Worm (Caenorhabditis elegans) whole organism, young adult: Measurements from ENCODE around the gene F11D11.4.
A peak's percentile ranks its signal among the peaks of the same experiment; 100 is the strongest.

ENCODE experiments used
- B0261.1 ChIP-seq: sonication (generic microtip); optimal IDR thresholded peaks from 2 replicates; lab custom pipeline; 2016; ENCODE audit warnings: mild to moderate bottlenecking, missing genetic modification characterization, moderate library complexity, missing compliant biosample characterization
- B0336.3 ChIP-seq: fragments of 200-800 bp; sonication (Bioruptor generic); IDR thresholded peaks from 2 replicates; pipeline ENCODE4 v1.3.6; 2022; ENCODE audit warnings: missing genetic modification characterization, missing compliant biosample characterization
- D2030.7 ChIP-seq: fragments of 200-800 bp; sonication (Bioruptor generic); IDR thresholded peaks from 2 replicates; pipeline ENCODE4 v1.3.6; 2022; ENCODE audit warnings: missing genetic modification reagents, missing genetic modification characterization, missing compliant biosample characterization
- F23B12.7 ChIP-seq: sonication (generic microtip); optimal IDR thresholded peaks from 2 replicates; lab custom pipeline; 2017; ENCODE audit warnings: missing genetic modification characterization, mild to moderate bottlenecking, missing compliant biosample characterization, antibody characterized with exemption, moderate library complexity; ENCODE audit not compliant: insufficient read depth
- F49E8.2 ChIP-seq: sonication (generic microtip); optimal IDR thresholded peaks from 3 replicates; lab custom pipeline; 2017; ENCODE audit warnings: missing genetic modification characterization, mild to moderate bottlenecking, missing compliant biosample characterization, antibody characterized with exemption, moderate library complexity; ENCODE audit not compliant: insufficient read depth
- F57A8.1 ChIP-seq: fragments of 200-800 bp; sonication (Bioruptor generic); optimal IDR thresholded peaks from 2 replicates; lab custom pipeline; 2018; ENCODE audit warnings: mild to moderate bottlenecking, missing genetic modification characterization, moderate library complexity, missing compliant biosample characterization
- T07F8.4 ChIP-seq: sonication (generic microtip); optimal IDR thresholded peaks from 2 replicates; lab custom pipeline; 2016; ENCODE audit warnings: mild to moderate bottlenecking, missing genetic modification characterization, moderate library complexity, missing compliant biosample characterization
- ama-1 ChIP-seq, 3 experiments: fragments of 150-350 bp in 1 of 3; sonication (generic microtip) in 2 of 3; optimal IDR thresholded peaks; 2 replicates each; lab custom pipeline; 2014 to 2018; ENCODE audit warnings: missing biosample characterization in 2 of 3, missing genetic modification characterization in 2 of 3, missing genetic modification reagents in 2 of 3
- atf-7 ChIP-seq: sonication (generic microtip); optimal IDR thresholded peaks from 2 replicates; lab custom pipeline; 2017; ENCODE audit warnings: mild to moderate bottlenecking, missing genetic modification characterization, missing compliant biosample characterization
- athp-1 ChIP-seq: sonication (generic microtip); optimal IDR thresholded peaks from 2 replicates; lab custom pipeline; 2017; ENCODE audit warnings: mild to moderate bottlenecking, missing genetic modification characterization, missing compliant biosample characterization
- bed-1 ChIP-seq: fragments of 200-800 bp; sonication (Bioruptor generic); IDR thresholded peaks from 2 replicates; pipeline ENCODE4 v1.3.6; 2022; ENCODE audit warnings: missing genetic modification reagents, missing genetic modification characterization, missing compliant biosample characterization
- ceh-27 ChIP-seq: fragments of 200-800 bp; sonication (Bioruptor generic); optimal IDR thresholded peaks from 2 replicates; lab custom pipeline; 2018; ENCODE audit warnings: mild to moderate bottlenecking, missing genetic modification characterization, moderate library complexity, missing compliant biosample characterization
- die-1 ChIP-seq: sonication (generic microtip); optimal IDR thresholded peaks from 2 replicates; lab custom pipeline; 2016; ENCODE audit warnings: missing genotype, mild to moderate bottlenecking, missing genetic modification characterization, missing compliant biosample characterization
- egl-44 ChIP-seq: fragments of 200-800 bp; sonication (Bioruptor generic); IDR thresholded peaks from 2 replicates; pipeline ENCODE4 v1.3.6; 2022; ENCODE audit warnings: missing genetic modification reagents, missing genetic modification characterization, missing compliant biosample characterization
- fkh-3 ChIP-seq: sonication (generic microtip); optimal IDR thresholded peaks from 2 replicates; lab custom pipeline; 2016; ENCODE audit warnings: mild to moderate bottlenecking, missing genetic modification characterization, missing compliant biosample characterization
- him-1 ChIP-seq: sonication (generic microtip); optimal IDR thresholded peaks from 2 replicates; lab custom pipeline; 2016; ENCODE audit warnings: missing genotype, missing genetic modification reagents, missing genetic modification characterization, missing compliant biosample characterization
- hlh-12 ChIP-seq: sonication (generic microtip); optimal IDR thresholded peaks from 2 replicates; lab custom pipeline; 2016; ENCODE audit warnings: missing genetic modification characterization, missing compliant biosample characterization
- hlh-26 ChIP-seq: fragments of 200-800 bp; sonication (Bioruptor generic); conservative IDR thresholded peaks from 2 replicates; pipeline ENCODE4 v1.3.6; 2022; ENCODE audit warnings: missing genetic modification reagents, missing genetic modification characterization, missing compliant biosample characterization
- hrde-1 ChIP-seq: sonication (generic microtip); optimal IDR thresholded peaks from 2 replicates; lab custom pipeline; 2016; ENCODE audit warnings: missing genetic modification characterization, mild to moderate bottlenecking, missing compliant biosample characterization, moderate library complexity, missing genotype, missing genetic modification reagents, borderline replicate concordance
- let-526 ChIP-seq: fragments of 200-800 bp; sonication (Bioruptor generic); IDR thresholded peaks from 2 replicates; pipeline ENCODE4 v1.3.6; 2022; ENCODE audit warnings: missing genetic modification reagents, missing genetic modification characterization, missing compliant biosample characterization
- let-607 ChIP-seq, 2 experiments: fragments of 200-800 bp in 1 of 2; sonication (Bioruptor generic) in 1 of 2; sonication (generic microtip) in 1 of 2; optimal IDR thresholded peaks; 2 replicates each; lab custom pipeline; 2016 to 2018; ENCODE audit warnings: mild to moderate bottlenecking in 2 of 2, missing compliant biosample characterization in 2 of 2, missing genetic modification characterization in 2 of 2, moderate library complexity in 2 of 2, missing genotype in 1 of 2
- lin-54 ChIP-seq: fragments of 200-800 bp; sonication (Bioruptor generic); optimal IDR thresholded peaks from 2 replicates; lab custom pipeline; 2018; ENCODE audit warnings: mild to moderate bottlenecking, missing genetic modification characterization, missing compliant biosample characterization
- lsy-27 ChIP-seq: sonication (generic microtip); optimal IDR thresholded peaks from 2 replicates; lab custom pipeline; 2017; ENCODE audit warnings: missing genetic modification characterization, mild to moderate bottlenecking, missing compliant biosample characterization, antibody characterized with exemption, missing genotype, borderline replicate concordance; ENCODE audit not compliant: insufficient read depth
- nhr-120 ChIP-seq: fragments of 200-800 bp; sonication (Bioruptor generic); IDR thresholded peaks from 2 replicates; pipeline ENCODE4 v1.3.6; 2022; ENCODE audit warnings: missing genetic modification characterization, missing compliant biosample characterization
- nhr-90 ChIP-seq: sonication (generic microtip); optimal IDR thresholded peaks from 2 replicates; lab custom pipeline; 2016; ENCODE audit warnings: missing genotype, mild to moderate bottlenecking, missing genetic modification characterization, missing compliant biosample characterization
- rcor-1 ChIP-seq: fragments of 200-800 bp; sonication (Bioruptor generic); IDR thresholded peaks from 2 replicates; pipeline ENCODE4 v1.3.6; 2022; ENCODE audit warnings: missing genetic modification reagents, missing genetic modification characterization, missing compliant biosample characterization
- rpc-1 ChIP-seq, 2 experiments: fragments of 150-350 bp in 1 of 2; sonication (generic microtip) in 1 of 2; optimal IDR thresholded peaks; 2 replicates each; lab custom pipeline; 2014 to 2018; ENCODE audit warnings: missing biosample characterization in 1 of 2, missing genetic modification characterization in 1 of 2, missing genetic modification reagents in 1 of 2, missing genotype in 1 of 2
- sea-2 ChIP-seq: fragments of 200-800 bp; sonication (Bioruptor generic); IDR thresholded peaks from 2 replicates; pipeline ENCODE4 v1.3.6; 2022; ENCODE audit warnings: missing genetic modification characterization, missing compliant biosample characterization
- snpc-1.1 ChIP-seq: sonication (generic microtip); optimal IDR thresholded peaks from 2 replicates; lab custom pipeline; 2017; ENCODE audit warnings: missing genetic modification characterization, mild to moderate bottlenecking, missing compliant biosample characterization, antibody characterized with exemption, moderate library complexity, missing genotype, missing genetic modification reagents; ENCODE audit not compliant: insufficient read depth
- snpc-4 ChIP-seq, 5 experiments: fragments of 150-350 bp in 1 of 5; sonication (generic microtip) in 4 of 5; optimal IDR thresholded peaks; 2 replicates each; lab custom pipeline; 2014 to 2018; ENCODE audit warnings: missing genetic modification characterization in 5 of 5, missing biosample characterization in 3 of 5, antibody characterized with exemption in 2 of 5, mild to moderate bottlenecking in 2 of 5, missing compliant biosample characterization in 2 of 5, missing genotype in 2 of 5, moderate library complexity in 2 of 5, missing genetic modification reagents in 1 of 5
- somi-1 ChIP-seq: fragments of 200-800 bp; sonication (Bioruptor generic); optimal IDR thresholded peaks from 2 replicates; lab custom pipeline; 2018; ENCODE audit warnings: mild to moderate bottlenecking, missing genetic modification characterization, missing compliant biosample characterization
- unc-130 ChIP-seq: sonication (generic microtip); optimal IDR thresholded peaks from 2 replicates; lab custom pipeline; 2016; ENCODE audit warnings: missing genetic modification reagents, missing genetic modification characterization, missing compliant biosample characterization
- xnd-1 ChIP-seq: sonication (generic microtip); optimal IDR thresholded peaks from 2 replicates; lab custom pipeline; 2016; ENCODE audit warnings: missing genotype, missing genetic modification reagents, missing genetic modification characterization, missing compliant biosample characterization
- zim-3 ChIP-seq: sonication (generic microtip); optimal IDR thresholded peaks from 2 replicates; lab custom pipeline; 2017; ENCODE audit warnings: mild to moderate bottlenecking, missing genetic modification characterization, moderate library complexity, missing compliant biosample characterization
- ztf-18 ChIP-seq: sonication (generic microtip); optimal IDR thresholded peaks from 2 replicates; lab custom pipeline; 2016; ENCODE audit warnings: missing genotype, mild to moderate bottlenecking, missing genetic modification characterization, missing compliant biosample characterization

The F11D11.4 gene

ce11 chrV:18761078-18761477 is at the start of gene F11D11.4:
Gene F11D11.4, plus strand, starts transcription at chrV:18761378.
- TF ChIP-seq die-1 (no peak), let-526 (GFP tag; lab: Robert Waterston, UW) (no peak), rpc-1 (optimal IDR thresholded peaks at IDR 0.05; lab: Kevin White, UChicago) (no peak), rpc-1 (tag; optimal IDR thresholded peaks at IDR 0.05; lab: Kevin White, UChicago) (no peak), let-607 (tag; optimal IDR thresholded peaks at IDR 0.05; lab: Kevin White, UChicago) (no peak), T07F8.4 (no peak), sea-2 (GFP tag; lab: Robert Waterston, UW) (no peak), athp-1 (tag; lab: Kevin White, UChicago) (no peak), hrde-1 (tag; lab: Kevin White, UChicago) (no peak), rcor-1 (GFP tag; lab: Robert Waterston, UW) (no peak), F23B12.7 (tag; lab: Kevin White, UChicago) (no peak), fkh-3 (no peak), lsy-27 (no peak), lin-54 (no peak), zim-3 (no peak), unc-130 (GFP tag; lab: Kevin White, UChicago) (no peak)

ce11 chrV:18712118-18712517 is 49.1 kb upstream of the F11D11.4 start:
- TF ChIP-seq B0261.1 (peak; percentile 24), nhr-90 (tag; lab: Kevin White, UChicago) (no peak), bed-1 (peak; percentile 97), D2030.7 (GFP tag; lab: Robert Waterston, UW) (peak; percentile 24; the same call in 1 of the 2 replicates), snpc-4 (GFP tag; optimal IDR thresholded peaks at IDR 0.05; lab: Kevin White, UChicago) (no peak), snpc-4 (tag; optimal IDR thresholded peaks at IDR 0.05; lab: Kevin White, UChicago) (peak in 1 of 4 experiments; percentile 52), egl-44 (peak; percentile 69; the same call in 1 of the 2 replicates), nhr-120 (GFP tag; lab: Robert Waterston, UW) (peak; percentile 95; the same call in 1 of the 2 replicates), F57A8.1 (GFP tag; lab: Kevin White, UChicago) (no peak), B0336.3 (GFP tag; lab: Robert Waterston, UW) (no peak), ama-1 (optimal IDR thresholded peaks at IDR 0.05; lab: Kevin White, UChicago) (no peak), ama-1 (GFP tag; optimal IDR thresholded peaks at IDR 0.05; lab: Kevin White, UChicago) (peak in 1 of 2 experiments; percentile 5), rpc-1 (optimal IDR thresholded peaks at IDR 0.05; lab: Kevin White, UChicago) (peak; percentile 37), rpc-1 (tag; optimal IDR thresholded peaks at IDR 0.05; lab: Kevin White, UChicago) (peak; percentile 75), die-1 (peak; percentile 24), ceh-27 (GFP tag; lab: Kevin White, UChicago) (no peak), ztf-18 (tag; lab: Kevin White, UChicago) (peak; percentile 87), hlh-26 (no peak), hrde-1 (tag; lab: Kevin White, UChicago) (peak; percentile 43), atf-7 (tag; lab: Kevin White, UChicago) (no peak), xnd-1 (tag; lab: Kevin White, UChicago) (no peak), hlh-12 (tag; lab: Kevin White, UChicago) (peak; percentile 53), him-1 (tag; lab: Kevin White, UChicago) (peak; percentile 22), somi-1 (GFP tag; lab: Kevin White, UChicago) (no peak), snpc-1.1 (tag; lab: Kevin White, UChicago) (no peak), F49E8.2 (tag; lab: Kevin White, UChicago) (peak; percentile 1)
